Worm (Caenorhabditis elegans): Measurements from ENCODE around the gene ZK1073.1.
A peak's percentile ranks its signal among the peaks of the same experiment; 100 is the strongest.

The ZK1073.1 gene

DNA sequence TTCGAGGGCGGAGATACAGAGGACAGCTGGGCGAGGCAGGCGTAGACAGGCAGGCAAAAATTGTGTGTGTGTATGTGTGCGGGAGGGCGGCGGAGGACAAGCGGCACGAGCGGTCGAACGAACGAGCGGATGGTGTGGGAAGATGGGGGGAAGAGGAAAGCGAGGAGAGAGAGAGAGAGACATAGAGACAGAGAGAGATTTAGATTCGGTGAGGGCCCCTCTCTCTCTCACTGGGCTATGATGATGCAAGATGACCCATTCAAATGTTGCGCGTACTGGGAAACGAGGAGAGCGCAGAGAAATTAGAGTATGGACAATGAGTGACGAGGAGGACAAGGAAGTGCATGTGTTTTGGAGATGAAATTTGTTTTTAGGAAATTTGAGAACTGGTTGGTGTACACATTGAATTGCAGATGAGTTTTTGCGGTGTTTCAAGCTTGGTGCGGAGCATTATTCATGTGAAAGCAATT, 19.1 kb upstream of the ZK1073.1 start (continued):
- TF ChIP-seq K09A11.1 (tag; optimal IDR thresholded peaks at IDR 0.05; ENCODE audit: insufficient read depth) (no peak), ttx-3 (tag; optimal IDR thresholded peaks at IDR 0.05) (no peak), zip-5 (tag; optimal IDR thresholded peaks at IDR 0.05) (no peak), C08G9.2 (tag; optimal IDR thresholded peaks at IDR 0.05) (peak; percentile 59), odd-2 (tag; optimal IDR thresholded peaks at IDR 0.05) (no peak), gmeb-2 (tag; optimal IDR thresholded peaks at IDR 0.05) (no peak), ztf-16 (tag; optimal IDR thresholded peaks at IDR 0.05) (peak; percentile 29), pha-4 (tag; optimal IDR thresholded peaks at IDR 0.05) (no peak), fkh-6 (tag; optimal IDR thresholded peaks at IDR 0.05) (peak; percentile 60), lin-11 (tag; optimal IDR thresholded peaks at IDR 0.05) (no peak), unc-42 (tag; optimal IDR thresholded peaks at IDR 0.05) (peak; percentile 91), pag-3 (tag; optimal IDR thresholded peaks at IDR 0.05; ENCODE audit: borderline replicate concordance) (peak; percentile 71), C38D4.7 (GFP tag; optimal IDR thresholded peaks at IDR 0.05) (peak; percentile 17), madf-2 (tag; optimal IDR thresholded peaks at IDR 0.05) (peak; percentile 10), elt-2 (tag; optimal IDR thresholded peaks at IDR 0.05) (peak; percentile 19), fkh-10 (GFP tag; optimal IDR thresholded peaks at IDR 0.05) (peak; percentile 70), sox-4 (tag; optimal IDR thresholded peaks at IDR 0.05) (peak; percentile 65), tbx-2 (tag; optimal IDR thresholded peaks at IDR 0.05) (peak; percentile 92), elt-4 (tag; optimal IDR thresholded peaks at IDR 0.05) (no peak), mec-3 (tag; optimal IDR thresholded peaks at IDR 0.05; ENCODE audit: borderline replicate concordance) (no peak), ahr-1 (tag; optimal IDR thresholded peaks at IDR 0.05) (no peak), pax-1 (tag; optimal IDR thresholded peaks at IDR 0.05) (no peak), sox-2 (GFP tag; IDR thresholded peaks at IDR 0.05) (peak; percentile 58), pha-2 (tag; optimal IDR thresholded peaks at IDR 0.05) (peak; percentile 71), nhr-232 (tag; optimal IDR thresholded peaks at IDR 0.05) (peak; percentile 36), Y22D7AL.16 (tag; optimal IDR thresholded peaks at IDR 0.05) (no peak), unc-3 (GFP tag; conservative IDR thresholded peaks at IDR 0.05) (no peak), unc-3 (tag; optimal IDR thresholded peaks at IDR 0.05) (peak; percentile 27), ceh-30 (tag; optimal IDR thresholded peaks at IDR 0.05) (peak; percentile 64), ceh-24 (tag; optimal IDR thresholded peaks at IDR 0.05) (no peak), hlh-13 (GFP tag; optimal IDR thresholded peaks at IDR 0.05) (no peak), pat-9 (tag; optimal IDR thresholded peaks at IDR 0.05) (peak; percentile 57)

- TF ChIP-seq eyg-1 (tag; optimal IDR thresholded peaks at IDR 0.05) (no peak), C08G9.2 (tag; optimal IDR thresholded peaks at IDR 0.05) (no peak), ceh-31 (tag; optimal IDR thresholded peaks at IDR 0.05) (no peak), pag-3 (tag; optimal IDR thresholded peaks at IDR 0.05; ENCODE audit: borderline replicate concordance) (no peak), F13H6.1 (tag; optimal IDR thresholded peaks at IDR 0.05) (no peak), ceh-45 (GFP tag; IDR thresholded peaks at IDR 0.05) (no peak), lin-11 (tag; optimal IDR thresholded peaks at IDR 0.05) (no peak), hlh-15 (tag; optimal IDR thresholded peaks at IDR 0.05) (no peak), Y22D7AL.16 (tag; optimal IDR thresholded peaks at IDR 0.05) (no peak), rnt-1 (tag; optimal IDR thresholded peaks at IDR 0.05) (no peak), tbx-2 (tag; optimal IDR thresholded peaks at IDR 0.05) (no peak), syd-9 (tag; optimal IDR thresholded peaks at IDR 0.05) (no peak), nfya-1 (tag; optimal IDR thresholded peaks at IDR 0.05) (no peak), K09A11.1 (tag; optimal IDR thresholded peaks at IDR 0.05; ENCODE audit: insufficient read depth) (no peak), hlh-6 (tag; optimal IDR thresholded peaks at IDR 0.05) (no peak), C38D4.7 (GFP tag; optimal IDR thresholded peaks at IDR 0.05) (no peak), elt-2 (tag; optimal IDR thresholded peaks at IDR 0.05) (no peak), zip-5 (tag; optimal IDR thresholded peaks at IDR 0.05) (no peak), sox-2 (GFP tag; IDR thresholded peaks at IDR 0.05) (no peak)
These were observed 18.4 kb upstream of the ZK1073.1 start, which contains the start of gene F09C8.2 for ce11 chrX:16146972-16147593. Gene F09C8.2 (minus strand): TSS chrX:16147022.
